Fruit fly (Drosophila melanogaster) whole organism, prepupa: Measurements from ENCODE around the gene CG5618.

Experiments
- CG10631 ChIP-seq: fragments of 200-800 bp; sonication (Bioruptor generic); optimal IDR thresholded peaks from 2 replicates; lab custom pipeline; 2016; ENCODE audit warnings: missing biosample characterization, missing genetic modification characterization
- CG10669 ChIP-seq: fragments of 200-800 bp; sonication (Bioruptor generic); optimal IDR thresholded peaks from 3 replicates; lab custom pipeline; 2018; ENCODE audit warnings: missing biosample characterization, mild to moderate bottlenecking, missing genetic modification characterization, moderate library complexity
- CG8319 ChIP-seq: fragments of 200-800 bp; sonication (Bioruptor generic); optimal IDR thresholded peaks from 3 replicates; lab custom pipeline; 2016; ENCODE audit warnings: missing biosample characterization, missing genetic modification characterization
- CG9139 ChIP-seq: fragments of 200-800 bp; sonication (Bioruptor generic); optimal IDR thresholded peaks from 3 replicates; lab custom pipeline; 2017; ENCODE audit warnings: missing biosample characterization, mild to moderate bottlenecking, missing genetic modification characterization
- Gug ChIP-seq: fragments of 200-800 bp; sonication (Bioruptor generic); IDR thresholded peaks from 2 replicates; pipeline ENCODE4 v1.3.6; 2022; ENCODE audit warnings: missing biosample characterization, missing genetic modification characterization
- Sox15 ChIP-seq: fragments of 200-800 bp; sonication (Bioruptor generic); optimal IDR thresholded peaks from 3 replicates; lab custom pipeline; 2016; ENCODE audit warnings: missing biosample characterization, missing genetic modification characterization
- dac ChIP-seq: fragments of 200-800 bp; sonication (Bioruptor generic); optimal IDR thresholded peaks from 2 replicates; lab custom pipeline; 2017; ENCODE audit warnings: missing biosample characterization, mild to moderate bottlenecking, missing genetic modification characterization
- fkh ChIP-seq: fragments of 200-800 bp; sonication (Bioruptor generic); optimal IDR thresholded peaks from 3 replicates; lab custom pipeline; 2017; ENCODE audit warnings: missing biosample characterization, mild to moderate bottlenecking, missing genetic modification characterization, moderate library complexity

dm6 chr3L:20309354-20309753 lies 43.9 kb upstream of the CG5618 start, which contains the start of gene polo:
- TF ChIP-seq CG9139 (GFP tag; lab: Kevin White, UChicago), result no peak
- TF ChIP-seq CG10669, result no peak
- no peak for TF ChIP-seq Sox15 (GFP tag; lab: Kevin White, UChicago)
- TF ChIP-seq fkh, result no peak
- no peak for TF ChIP-seq Gug
- no peak for TF ChIP-seq dac
- no peak for TF ChIP-seq CG8319 (GFP tag; lab: Kevin White, UChicago)
- TF ChIP-seq CG10631 (GFP tag; lab: Kevin White, UChicago), result no peak
